Fruit fly (Drosophila melanogaster) whole organism, embryonic: Measurements from ENCODE around the gene dnc.

ENCODE experiments used
- BEAF-32 ChIP-seq: fragments of 200-800 bp; sonication (Bioruptor generic); optimal IDR thresholded peaks from 3 replicates; lab custom pipeline; 2017; ENCODE audit warnings: missing biosample characterization, missing genetic modification characterization, mild to moderate bottlenecking, moderate library complexity, missing genetic modification reagents
- Blimp-1 ChIP-seq: fragments of 200-800 bp; sonication (Bioruptor generic); optimal IDR thresholded peaks from 3 replicates; lab custom pipeline; 2018; ENCODE audit warnings: missing biosample characterization, missing genetic modification characterization, mild to moderate bottlenecking, moderate library complexity, missing genetic modification reagents
- CG1024 ChIP-seq: fragments of 200-800 bp; sonication (Bioruptor generic); IDR thresholded peaks from 2 replicates; pipeline ENCODE4 v1.3.6; 2022; ENCODE audit warnings: missing biosample characterization, missing genetic modification characterization
- CG10565 ChIP-seq: fragments of 200-800 bp; sonication (Bioruptor generic); optimal IDR thresholded peaks from 3 replicates; lab custom pipeline; 2016; ENCODE audit warnings: missing biosample characterization, mild to moderate bottlenecking, missing genetic modification characterization
- CG10979 ChIP-seq: fragments of 200-800 bp; sonication (Bioruptor generic); optimal IDR thresholded peaks from 2 replicates; lab custom pipeline; 2018; ENCODE audit warnings: missing biosample characterization, mild to moderate bottlenecking, missing genetic modification characterization, moderate library complexity
- CG15011 ChIP-seq: fragments of 200-800 bp; sonication (Bioruptor generic); optimal IDR thresholded peaks from 3 replicates; lab custom pipeline; 2018; ENCODE audit warnings: missing biosample characterization, mild to moderate bottlenecking, missing genetic modification characterization
- CG15601 ChIP-seq: fragments of 200-800 bp; sonication (Bioruptor generic); optimal IDR thresholded peaks from 3 replicates; lab custom pipeline; 2019; ENCODE audit warnings: missing biosample characterization, mild to moderate bottlenecking, missing genetic modification characterization, moderate library complexity
- CG17912 ChIP-seq: fragments of 200-800 bp; sonication (Bioruptor generic); optimal IDR thresholded peaks from 2 replicates; lab custom pipeline; 2018; ENCODE audit warnings: missing biosample characterization, mild to moderate bottlenecking, missing genetic modification characterization
- CG18599 ChIP-seq: fragments of 200-800 bp; sonication (Bioruptor generic); optimal IDR thresholded peaks from 3 replicates; lab custom pipeline; 2017; ENCODE audit warnings: missing biosample characterization, missing genetic modification characterization, mild to moderate bottlenecking, moderate library complexity, missing genetic modification reagents
- CG30403 ChIP-seq: fragments of 200-800 bp; sonication (Bioruptor generic); optimal IDR thresholded peaks from 3 replicates; lab custom pipeline; 2016; ENCODE audit warnings: missing biosample characterization, missing genetic modification characterization
- CG34422 ChIP-seq: fragments of 200-800 bp; sonication (Bioruptor generic); IDR thresholded peaks from 3 replicates; pipeline ENCODE4 v1.3.6; 2022; ENCODE audit warnings: missing biosample characterization, missing genetic modification characterization
- CG4404 ChIP-seq: fragments of 200-800 bp; sonication (Bioruptor generic); IDR thresholded peaks from 2 replicates; pipeline ENCODE4 v1.3.6; 2022; ENCODE audit warnings: missing biosample characterization, missing genetic modification characterization
- CG4730 ChIP-seq: fragments of 200-800 bp; sonication (Bioruptor generic); IDR thresholded peaks from 2 replicates; pipeline ENCODE4 v1.3.6; 2022; ENCODE audit warnings: missing biosample characterization, missing genetic modification characterization
- CG6813 ChIP-seq: fragments of 200-800 bp; sonication (Bioruptor generic); optimal IDR thresholded peaks from 2 replicates; lab custom pipeline; 2017; ENCODE audit warnings: missing biosample characterization, missing genetic modification characterization, mild to moderate bottlenecking, moderate library complexity, missing genetic modification reagents
- CG7372 ChIP-seq: fragments of 200-800 bp; sonication (Bioruptor generic); IDR thresholded peaks from 2 replicates; pipeline ENCODE4 v1.3.6; 2022; ENCODE audit warnings: missing biosample characterization, missing genetic modification characterization
- CG7556 ChIP-seq: fragments of 200-800 bp; sonication (Bioruptor generic); optimal IDR thresholded peaks from 2 replicates; lab custom pipeline; 2017; ENCODE audit warnings: missing biosample characterization, mild to moderate bottlenecking, missing genetic modification characterization
- CG7745 ChIP-seq: fragments of 200-800 bp; sonication (Bioruptor generic); optimal IDR thresholded peaks from 2 replicates; lab custom pipeline; 2018; ENCODE audit warnings: missing biosample characterization, mild to moderate bottlenecking, missing genetic modification characterization, moderate library complexity
- CG8089 ChIP-seq: fragments of 200-800 bp; sonication (Bioruptor generic); optimal IDR thresholded peaks from 3 replicates; lab custom pipeline; 2016; ENCODE audit warnings: missing biosample characterization, missing genetic modification characterization
- CG8924 ChIP-seq: fragments of 200-800 bp; optimal IDR thresholded peaks from 3 replicates; lab custom pipeline; 2019; ENCODE audit warnings: missing biosample characterization, mild to moderate bottlenecking, missing genetic modification characterization, moderate library complexity
- Hmx ChIP-seq: fragments of 200-800 bp; sonication (Bioruptor generic); optimal IDR thresholded peaks from 2 replicates; lab custom pipeline; 2016; ENCODE audit warnings: missing biosample characterization, missing genetic modification characterization
- Lhr ChIP-seq: fragments of 200-800 bp; sonication (Bioruptor generic); optimal IDR thresholded peaks from 3 replicates; lab custom pipeline; 2017; ENCODE audit warnings: mild to moderate bottlenecking, missing biosample characterization, missing genetic modification reagents, missing genetic modification characterization
- MTF-1 ChIP-seq: fragments of 200-800 bp; sonication (Bioruptor generic); optimal IDR thresholded peaks from 2 replicates; lab custom pipeline; 2018; ENCODE audit warnings: missing biosample characterization, mild to moderate bottlenecking, missing genetic modification characterization, borderline replicate concordance
- Med ChIP-seq: fragments of 200-800 bp; sonication (Bioruptor generic); peaks from one replicate; lab custom pipeline; 2016; ENCODE audit warnings: missing biosample characterization, missing genetic modification characterization, mild to moderate bottlenecking, inconsistent platforms, moderate library complexity
- Meics ChIP-seq: fragments of 200-800 bp; sonication (Bioruptor generic); optimal IDR thresholded peaks from 2 replicates; lab custom pipeline; 2017; ENCODE audit warnings: missing biosample characterization, mild to moderate bottlenecking, missing genetic modification characterization
- Ptx1 ChIP-seq: fragments of 200-800 bp; sonication (Bioruptor generic); IDR thresholded peaks from 2 replicates; pipeline ENCODE4 v1.3.6; 2022; ENCODE audit warnings: missing biosample characterization, missing genetic modification characterization
- Ssrp ChIP-seq: fragments of 200-800 bp; sonication (Bioruptor generic); optimal IDR thresholded peaks from 2 replicates; lab custom pipeline; 2018; ENCODE audit warnings: missing biosample characterization, mild to moderate bottlenecking, missing genetic modification characterization, moderate library complexity
- ac ChIP-seq: fragments of 200-800 bp; sonication (Bioruptor generic); optimal IDR thresholded peaks from 3 replicates; lab custom pipeline; 2017; ENCODE audit warnings: missing biosample characterization, mild to moderate bottlenecking, missing genetic modification characterization
- ara ChIP-seq: fragments of 200-800 bp; sonication (Bioruptor generic); IDR thresholded peaks from 2 replicates; pipeline ENCODE4 v1.3.6; 2022; ENCODE audit warnings: missing biosample characterization, missing genetic modification characterization
- ash1 ChIP-seq: fragments of 200-800 bp; sonication (Bioruptor generic); optimal IDR thresholded peaks from 2 replicates; lab custom pipeline; 2018; ENCODE audit warnings: missing biosample characterization, mild to moderate bottlenecking, missing genetic modification characterization
- bbx ChIP-seq: fragments of 200-800 bp; sonication (Bioruptor generic); IDR thresholded peaks from 2 replicates; pipeline ENCODE4 v1.3.6; 2022; ENCODE audit warnings: missing biosample characterization, missing genetic modification characterization; ENCODE audit not compliant: partially characterized antibody
- bigmax ChIP-seq: fragments of 200-800 bp; sonication (Bioruptor generic); optimal IDR thresholded peaks from 2 replicates; lab custom pipeline; 2018; ENCODE audit warnings: missing biosample characterization, mild to moderate bottlenecking, missing genetic modification characterization
- chif ChIP-seq, 2 experiments: fragments of 200-800 bp; sonication (Bioruptor generic); optimal IDR thresholded peaks; 3 replicates each; lab custom pipeline; 2016; ENCODE audit warnings: missing biosample characterization in 2 of 2, missing genetic modification characterization in 2 of 2
- dmrt99B ChIP-seq: fragments of 200-800 bp; sonication (Bioruptor generic); optimal IDR thresholded peaks from 2 replicates; lab custom pipeline; 2018; ENCODE audit warnings: missing biosample characterization, mild to moderate bottlenecking, missing genetic modification characterization, moderate library complexity
- eve ChIP-seq, 2 experiments: fragments of >200 bp; optimal IDR thresholded peaks; 2 replicates each; lab custom pipeline; 2017; ENCODE audit warnings: missing biosample characterization in 2 of 2, missing genetic modification characterization in 2 of 2
- gsb ChIP-seq: fragments of 200-800 bp; sonication (Bioruptor generic); IDR thresholded peaks from 2 replicates; pipeline ENCODE4 v1.3.6; 2022; ENCODE audit warnings: missing biosample characterization, missing genetic modification characterization
- gsb-n ChIP-seq: fragments of 200-800 bp; sonication (Bioruptor generic); optimal IDR thresholded peaks from 3 replicates; lab custom pipeline; 2018; ENCODE audit warnings: missing biosample characterization, mild to moderate bottlenecking, missing genetic modification characterization
- gt ChIP-seq: fragments of 200-800 bp; sonication (Bioruptor generic); IDR thresholded peaks from 2 replicates; pipeline ENCODE4 v1.3.6; 2022; ENCODE audit warnings: missing biosample characterization, missing genetic modification characterization
- hth ChIP-seq: fragments of >200 bp; optimal IDR thresholded peaks from 2 replicates; lab custom pipeline; 2017; ENCODE audit warnings: inconsistent platforms
- nom ChIP-seq: fragments of 200-800 bp; sonication (Bioruptor generic); optimal IDR thresholded peaks from 2 replicates; lab custom pipeline; 2017; ENCODE audit warnings: missing biosample characterization, missing genetic modification characterization, mild to moderate bottlenecking, moderate library complexity, missing genetic modification reagents
- ranshi ChIP-seq: fragments of 200-800 bp; sonication (Bioruptor generic); IDR thresholded peaks from 2 replicates; pipeline ENCODE4 v1.3.6; 2022; ENCODE audit warnings: missing biosample characterization, missing genetic modification characterization
- scrt ChIP-seq: fragments of 200-800 bp; sonication (Bioruptor generic); optimal IDR thresholded peaks from 2 replicates; lab custom pipeline; 2018; ENCODE audit warnings: missing biosample characterization, mild to moderate bottlenecking, missing genetic modification characterization, moderate library complexity
- slp2 ChIP-seq: fragments of 200-800 bp; sonication (Bioruptor generic); optimal IDR thresholded peaks from 2 replicates; lab custom pipeline; 2016; ENCODE audit warnings: missing biosample characterization, missing genetic modification characterization
- unc-4 ChIP-seq: fragments of 200-800 bp; sonication (Bioruptor generic); IDR thresholded peaks from 2 replicates; pipeline ENCODE4 v1.3.6; 2022; ENCODE audit warnings: missing biosample characterization, missing genetic modification characterization; ENCODE audit not compliant: partially characterized antibody
- usp ChIP-seq: fragments of >200 bp; optimal IDR thresholded peaks from 2 replicates; lab custom pipeline; 2017; ENCODE audit warnings: missing biosample characterization, missing genetic modification characterization
- vfl ChIP-seq: fragments of 200-800 bp; sonication (Bioruptor generic); optimal IDR thresholded peaks from 2 replicates; lab custom pipeline; 2016; ENCODE audit warnings: missing biosample characterization, missing genetic modification characterization
- vvl ChIP-seq: fragments of 200-800 bp; sonication (Bioruptor generic); IDR thresholded peaks from 2 replicates; pipeline ENCODE4 v1.3.6; 2022; ENCODE audit warnings: missing biosample characterization, missing genetic modification characterization
- wor ChIP-seq: fragments of 200-800 bp; sonication (Bioruptor generic); IDR thresholded peaks from 2 replicates; pipeline ENCODE4 v1.3.6; 2022; ENCODE audit warnings: missing biosample characterization, missing genetic modification characterization
- zen2 ChIP-seq: fragments of 200-800 bp; sonication (Bioruptor generic); IDR thresholded peaks from 3 replicates; pipeline ENCODE4 v1.3.6; 2022; ENCODE audit warnings: missing biosample characterization, missing genetic modification characterization; ENCODE audit not compliant: partially characterized antibody

The dnc gene

dm6 chrX:3205887-3206794 is 29.9 kb downstream of the dnc start (continued):
- TF ChIP-seq CG7372 (GFP tag; lab: Robert Waterston, UW) (peak; percentile 59; the same call in 1 of the 2 replicates), CG4404 (GFP tag; lab: Robert Waterston, UW) (no peak), CG6813 (peak; percentile 79), zen2 (GFP tag; lab: Robert Waterston, UW) (no peak), ash1 (GFP tag; lab: Kevin White, UChicago) (no peak), nom (GFP tag; lab: Kevin White, UChicago) (no peak), CG30403 (GFP tag; lab: Kevin White, UChicago) (peak; percentile 55), CG4730 (GFP tag; lab: Robert Waterston, UW) (peak; percentile 57), vfl (GFP tag; lab: Kevin White, UChicago) (peak; percentile 16), chif (GFP tag; optimal IDR thresholded peaks at IDR 0.05; lab: Kevin White, UChicago) (peak; percentile 16 to 50), CG15601 (tag; lab: Kevin White, UChicago) (peak; percentile 5), slp2 (GFP tag; lab: Kevin White, UChicago) (peak; percentile 43), bbx (no peak), CG34422 (GFP tag; lab: Robert Waterston, UW) (peak; percentile 62; the same call in 2 of the 3 replicates), gsb-n (tag; lab: Kevin White, UChicago) (no peak), CG7745 (tag; lab: Kevin White, UChicago) (no peak), scrt (peak; percentile 62), Lhr (GFP tag; lab: Kevin White, UChicago) (no peak), MTF-1 (GFP tag; lab: Kevin White, UChicago) (peak; percentile 51), CG8924 (tag; lab: Kevin White, UChicago) (peak; percentile 43), Hmx (GFP tag; lab: Kevin White, UChicago) (no peak), ac (GFP tag; lab: Kevin White, UChicago) (no peak), dmrt99B (tag; lab: Kevin White, UChicago) (peak; percentile 78), unc-4 (GFP tag; lab: Robert Waterston, UW) (no peak), eve (GFP tag; optimal IDR thresholded peaks at IDR 0.05; lab: Kevin White, UChicago) (peak in 1 of 2 experiments; percentile 56), ara (peak; percentile 33; the same call in 1 of the 2 replicates), usp (GFP tag; lab: Kevin White, UChicago) (no peak), CG15011 (GFP tag; lab: Kevin White, UChicago) (peak; percentile 14), Med (GFP tag; lab: Kevin White, UChicago) (peak; percentile 92), Blimp-1 (GFP tag; lab: Kevin White, UChicago) (peak; percentile 58), hth (lab: Kevin White, UChicago) (no peak), CG7556 (GFP tag; lab: Kevin White, UChicago) (peak; percentile 82), gsb (GFP tag; lab: Robert Waterston, UW) (peak; percentile 61), wor (GFP tag; lab: Robert Waterston, UW) (peak; percentile 36; the same call in 1 of the 2 replicates), gt (0 out of 2 replicates have a peak, but pooled peaks have one; percentile 49), CG8089 (GFP tag; lab: Kevin White, UChicago) (peak; percentile 43), CG18599 (GFP tag; lab: Kevin White, UChicago) (peak; percentile 91), ranshi (GFP tag; lab: Robert Waterston, UW) (peak; percentile 72), Ssrp (tag; lab: Kevin White, UChicago) (peak; percentile 36), CG1024 (GFP tag; lab: Robert Waterston, UW) (peak; percentile 45; the same call in 1 of the 2 replicates), CG10565 (GFP tag; lab: Kevin White, UChicago) (no peak), CG10979 (tag; lab: Kevin White, UChicago) (no peak), Meics (GFP tag; lab: Kevin White, UChicago) (peak; percentile 78), bigmax (no peak), vvl (GFP tag; lab: Robert Waterston, UW) (no peak; the same call in 1 of the 2 replicates), Ptx1 (GFP tag; lab: Robert Waterston, UW) (peak; percentile 66), BEAF-32 (GFP tag; lab: Kevin White, UChicago) (no peak), CG17912 (no peak)
